Fruit fly (Drosophila melanogaster) whole organism, embryonic: ENCODE data around the gene Ubc4.

Experiments
- Abd-B ChIP-seq: fragments of 200-800 bp; sonication (Bioruptor generic); optimal IDR thresholded peaks from 2 replicates; lab custom pipeline; 2018; ENCODE audit warnings: missing biosample characterization, mild to moderate bottlenecking, missing genetic modification characterization, moderate library complexity
- Asciz ChIP-seq: fragments of 200-800 bp; sonication (Bioruptor generic); optimal IDR thresholded peaks from 2 replicates; lab custom pipeline; 2017; ENCODE audit warnings: missing biosample characterization, mild to moderate bottlenecking, missing genetic modification characterization, missing genetic modification reagents
- CG11723 ChIP-seq: fragments of 200-800 bp; sonication (Bioruptor generic); optimal IDR thresholded peaks from 2 replicates; lab custom pipeline; 2017; ENCODE audit warnings: missing biosample characterization, mild to moderate bottlenecking, missing genetic modification characterization
- CG12071 ChIP-seq: fragments of 200-800 bp; sonication (Bioruptor generic); optimal IDR thresholded peaks from 3 replicates; lab custom pipeline; 2018; ENCODE audit warnings: missing biosample characterization, mild to moderate bottlenecking, missing genetic modification characterization
- CG12391 ChIP-seq: fragments of 200-800 bp; sonication (Bioruptor generic); optimal IDR thresholded peaks from 3 replicates; lab custom pipeline; 2018; ENCODE audit warnings: missing biosample characterization, mild to moderate bottlenecking, missing genetic modification characterization, moderate library complexity
- CG13287 ChIP-seq: fragments of 200-800 bp; sonication (Bioruptor generic); IDR thresholded peaks from 2 replicates; pipeline ENCODE4 v1.3.6; 2022; ENCODE audit warnings: missing biosample characterization, missing genetic modification characterization; ENCODE audit not compliant: partially characterized antibody
- CG15073 ChIP-seq: fragments of 200-800 bp; sonication (Bioruptor generic); optimal IDR thresholded peaks from 2 replicates; lab custom pipeline; 2016; ENCODE audit warnings: missing biosample characterization, missing genetic modification characterization
- CG15696 ChIP-seq: fragments of 200-800 bp; sonication (Bioruptor generic); optimal IDR thresholded peaks from 2 replicates; lab custom pipeline; 2019; ENCODE audit warnings: missing biosample characterization, mild to moderate bottlenecking, missing genetic modification characterization, moderate library complexity
- CG16815 ChIP-seq: fragments of 200-800 bp; sonication (Bioruptor generic); optimal IDR thresholded peaks from 3 replicates; lab custom pipeline; 2017; ENCODE audit warnings: missing biosample characterization, mild to moderate bottlenecking, missing genetic modification characterization
- CG17912 ChIP-seq: fragments of 200-800 bp; sonication (Bioruptor generic); optimal IDR thresholded peaks from 2 replicates; lab custom pipeline; 2018; ENCODE audit warnings: missing biosample characterization, mild to moderate bottlenecking, missing genetic modification characterization
- CG18262 ChIP-seq: fragments of 200-800 bp; optimal IDR thresholded peaks from 3 replicates; lab custom pipeline; 2019; ENCODE audit warnings: missing biosample characterization, mild to moderate bottlenecking, missing genetic modification characterization, moderate library complexity
- CG18599 ChIP-seq: fragments of 200-800 bp; sonication (Bioruptor generic); optimal IDR thresholded peaks from 3 replicates; lab custom pipeline; 2017; ENCODE audit warnings: missing biosample characterization, missing genetic modification characterization, mild to moderate bottlenecking, moderate library complexity, missing genetic modification reagents
- CG2199 ChIP-seq: fragments of 200-800 bp; sonication (Bioruptor generic); IDR thresholded peaks from 3 replicates; pipeline ENCODE4 v1.3.6; 2022; ENCODE audit warnings: missing biosample characterization, missing genetic modification characterization
- CG32772 ChIP-seq: fragments of 200-800 bp; sonication (Bioruptor generic); IDR thresholded peaks from 2 replicates; pipeline ENCODE4 v1.3.6; 2022; ENCODE audit warnings: missing biosample characterization, missing genetic modification characterization
- CG34422 ChIP-seq: fragments of 200-800 bp; sonication (Bioruptor generic); IDR thresholded peaks from 3 replicates; pipeline ENCODE4 v1.3.6; 2022; ENCODE audit warnings: missing biosample characterization, missing genetic modification characterization
- CG42726 ChIP-seq: fragments of 200-800 bp; sonication (Bioruptor generic); IDR thresholded peaks from 2 replicates; pipeline ENCODE4 v1.3.6; 2022; ENCODE audit warnings: missing biosample characterization, missing genetic modification characterization; ENCODE audit not compliant: partially characterized antibody
- CG6175 ChIP-seq: fragments of 200-800 bp; sonication (Bioruptor generic); IDR thresholded peaks from 3 replicates; pipeline ENCODE4 v1.3.6; 2022; ENCODE audit warnings: missing biosample characterization, missing genetic modification characterization
- CG8281 ChIP-seq: fragments of 200-800 bp; sonication (Bioruptor generic); optimal IDR thresholded peaks from 2 replicates; lab custom pipeline; 2018; ENCODE audit warnings: missing biosample characterization, mild to moderate bottlenecking, missing genetic modification characterization, moderate library complexity
- CG8388 ChIP-seq: fragments of 200-800 bp; sonication (Bioruptor generic); optimal IDR thresholded peaks from 2 replicates; lab custom pipeline; 2019; ENCODE audit warnings: missing biosample characterization, mild to moderate bottlenecking, missing genetic modification characterization, moderate library complexity
- Drgx ChIP-seq: fragments of 200-800 bp; sonication (Bioruptor generic); IDR thresholded peaks from 2 replicates; pipeline ENCODE4 v1.3.6; 2022; ENCODE audit warnings: missing biosample characterization, missing genetic modification characterization
- Elba2 ChIP-seq: fragments of 200-800 bp; sonication (Bioruptor generic); optimal IDR thresholded peaks from 3 replicates; lab custom pipeline; 2016; ENCODE audit warnings: missing biosample characterization, missing genetic modification characterization
- Max ChIP-seq: fragments of 200-800 bp; sonication (Bioruptor generic); optimal IDR thresholded peaks from 2 replicates; lab custom pipeline; 2016; ENCODE audit warnings: missing biosample characterization, mild to moderate bottlenecking, missing genetic modification characterization
- Nf-YC ChIP-seq: fragments of 200-800 bp; optimal IDR thresholded peaks from 3 replicates; lab custom pipeline; 2019; ENCODE audit warnings: missing biosample characterization, mild to moderate bottlenecking, missing genetic modification characterization, moderate library complexity
- Ptx1 ChIP-seq: fragments of 200-800 bp; sonication (Bioruptor generic); IDR thresholded peaks from 2 replicates; pipeline ENCODE4 v1.3.6; 2022; ENCODE audit warnings: missing biosample characterization, missing genetic modification characterization
- Rx ChIP-seq: fragments of 200-800 bp; sonication (Bioruptor generic); IDR thresholded peaks from 2 replicates; pipeline ENCODE4 v1.3.6; 2022; ENCODE audit warnings: missing biosample characterization, missing genetic modification characterization
- Tbp ChIP-seq: fragments of >200 bp; optimal IDR thresholded peaks from 2 replicates; lab custom pipeline; 2018; ENCODE audit warnings: missing biosample characterization, missing genetic modification characterization
- ac ChIP-seq: fragments of 200-800 bp; sonication (Bioruptor generic); optimal IDR thresholded peaks from 3 replicates; lab custom pipeline; 2017; ENCODE audit warnings: missing biosample characterization, mild to moderate bottlenecking, missing genetic modification characterization
- bigmax ChIP-seq: fragments of 200-800 bp; sonication (Bioruptor generic); optimal IDR thresholded peaks from 2 replicates; lab custom pipeline; 2018; ENCODE audit warnings: missing biosample characterization, mild to moderate bottlenecking, missing genetic modification characterization
- btn ChIP-seq: fragments of 200-800 bp; sonication (Bioruptor generic); optimal IDR thresholded peaks from 2 replicates; lab custom pipeline; 2016; ENCODE audit warnings: missing biosample characterization, missing genetic modification characterization
- dmrt11E ChIP-seq: fragments of 200-800 bp; sonication (Bioruptor generic); optimal IDR thresholded peaks from 3 replicates; lab custom pipeline; 2018; ENCODE audit warnings: missing biosample characterization, mild to moderate bottlenecking, missing genetic modification characterization, moderate library complexity
- dysf ChIP-seq: fragments of 200-800 bp; sonication (Bioruptor generic); IDR thresholded peaks from 3 replicates; pipeline ENCODE4 v1.3.6; 2022; ENCODE audit warnings: missing biosample characterization, missing genetic modification characterization
- en ChIP-seq: fragments of 200-800 bp; sonication (Bioruptor generic); optimal IDR thresholded peaks from 2 replicates; lab custom pipeline; 2016; ENCODE audit warnings: missing biosample characterization, missing genetic modification characterization
- esg ChIP-seq: fragments of 200-800 bp; sonication (Bioruptor generic); conservative IDR thresholded peaks from 2 replicates; pipeline ENCODE4 v1.3.6; 2022; ENCODE audit warnings: missing biosample characterization, missing genetic modification characterization
- gsb ChIP-seq: fragments of 200-800 bp; sonication (Bioruptor generic); IDR thresholded peaks from 2 replicates; pipeline ENCODE4 v1.3.6; 2022; ENCODE audit warnings: missing biosample characterization, missing genetic modification characterization
- gsb-n ChIP-seq: fragments of 200-800 bp; sonication (Bioruptor generic); optimal IDR thresholded peaks from 3 replicates; lab custom pipeline; 2018; ENCODE audit warnings: missing biosample characterization, mild to moderate bottlenecking, missing genetic modification characterization
- gt ChIP-seq: fragments of 200-800 bp; sonication (Bioruptor generic); IDR thresholded peaks from 2 replicates; pipeline ENCODE4 v1.3.6; 2022; ENCODE audit warnings: missing biosample characterization, missing genetic modification characterization
- ken ChIP-seq: fragments of 200-800 bp; sonication (Bioruptor generic); IDR thresholded peaks from 3 replicates; pipeline ENCODE4 v1.3.6; 2022; ENCODE audit warnings: missing biosample characterization, missing genetic modification characterization
- kni ChIP-seq: fragments of 200-800 bp; sonication (Bioruptor generic); optimal IDR thresholded peaks from 3 replicates; lab custom pipeline; 2017; ENCODE audit warnings: mild to moderate bottlenecking, missing biosample characterization, missing genetic modification reagents, missing genetic modification characterization
- luna ChIP-seq: fragments of 200-800 bp; sonication (Bioruptor generic); optimal IDR thresholded peaks from 2 replicates; lab custom pipeline; 2016; ENCODE audit warnings: missing biosample characterization, missing genetic modification characterization
- maf-S ChIP-seq: fragments of 200-800 bp; sonication (Bioruptor generic); optimal IDR thresholded peaks from 2 replicates; lab custom pipeline; 2016; ENCODE audit warnings: missing biosample characterization, missing genetic modification characterization
- nom ChIP-seq: fragments of 200-800 bp; sonication (Bioruptor generic); optimal IDR thresholded peaks from 2 replicates; lab custom pipeline; 2017; ENCODE audit warnings: missing biosample characterization, missing genetic modification characterization, mild to moderate bottlenecking, moderate library complexity, missing genetic modification reagents
- onecut ChIP-seq: fragments of 200-800 bp; sonication (Bioruptor generic); IDR thresholded peaks from 2 replicates; pipeline ENCODE4 v1.3.6; 2022; ENCODE audit warnings: missing biosample characterization, missing genetic modification characterization
- peb ChIP-seq: fragments of 200-800 bp; sonication (Bioruptor generic); IDR thresholded peaks from 2 replicates; pipeline ENCODE4 v1.3.6; 2022; ENCODE audit warnings: missing biosample characterization, missing genetic modification characterization
- pros ChIP-seq: fragments of 200-800 bp; sonication (Bioruptor generic); optimal IDR thresholded peaks from 3 replicates; lab custom pipeline; 2019; ENCODE audit warnings: missing biosample characterization, mild to moderate bottlenecking, missing genetic modification characterization, moderate library complexity
- sens-2 ChIP-seq: fragments of 200-800 bp; sonication (Bioruptor generic); IDR thresholded peaks from 2 replicates; pipeline ENCODE4 v1.3.6; 2022; ENCODE audit warnings: missing biosample characterization, missing genetic modification characterization
- stwl ChIP-seq: fragments of 200-800 bp; sonication (Bioruptor generic); optimal IDR thresholded peaks from 3 replicates; lab custom pipeline; 2018; ENCODE audit warnings: missing biosample characterization, mild to moderate bottlenecking, missing genetic modification characterization, moderate library complexity
- tll ChIP-seq, 2 experiments: fragments of 200-800 bp in 1 of 2; fragments of >200 bp in 1 of 2; sonication (Bioruptor generic) in 1 of 2; optimal IDR thresholded peaks; 2 replicates each; lab custom pipeline; 2017 to 2019; ENCODE audit warnings: missing biosample characterization in 2 of 2, missing genetic modification characterization in 2 of 2, mild to moderate bottlenecking in 1 of 2, moderate library complexity in 1 of 2
- wor ChIP-seq: fragments of 200-800 bp; sonication (Bioruptor generic); IDR thresholded peaks from 2 replicates; pipeline ENCODE4 v1.3.6; 2022; ENCODE audit warnings: missing biosample characterization, missing genetic modification characterization

Gene Ubc4

DNA sequence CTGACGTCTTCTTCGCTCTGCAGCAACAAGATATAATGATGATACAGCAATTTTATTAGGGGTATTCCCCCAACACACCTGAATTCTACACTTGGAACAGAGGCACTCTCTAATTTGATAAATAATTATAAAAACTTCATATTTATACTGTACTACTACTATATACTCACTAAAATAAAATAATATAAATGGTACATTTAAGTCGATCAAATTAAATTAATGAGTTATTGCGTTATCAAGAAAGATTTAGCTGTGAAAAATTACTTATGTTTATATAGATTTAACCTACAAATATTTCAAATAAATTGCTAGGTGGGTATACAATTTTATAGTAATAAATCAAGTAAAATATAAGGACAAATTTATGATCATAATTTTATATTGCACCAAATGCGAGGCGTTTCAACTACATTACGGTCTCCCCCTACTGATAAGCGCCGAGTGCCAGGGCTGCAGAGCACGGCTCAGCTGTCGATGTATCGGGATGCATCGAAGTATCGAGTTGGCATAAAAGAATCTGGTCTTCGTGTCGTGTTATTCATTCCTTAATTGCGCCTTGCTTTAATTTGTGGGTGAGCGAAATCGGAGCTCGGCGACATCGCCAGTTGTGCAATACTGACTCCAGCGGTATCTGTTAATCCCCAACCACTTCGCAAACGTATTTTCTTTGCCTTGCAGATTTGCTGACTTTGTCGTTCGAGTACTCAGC is 15.8 kb downstream of the Ubc4 start, which contains the start of gene vsg (continued):
- no peak for TF ChIP-seq btn (GFP tag; lab: Kevin White, UChicago)
- TF ChIP-seq CG17912: peak; percentile 23
- peak; percentile 79 for TF ChIP-seq Ptx1 (GFP tag; lab: Robert Waterston, UW)
- peak; percentile 36; the same call in 1 of the 2 replicates for TF ChIP-seq Drgx (GFP tag; lab: Robert Waterston, UW)
- TF ChIP-seq onecut (GFP tag; lab: Robert Waterston, UW): peak; percentile 21; the same call in 1 of the 2 replicates
- TF ChIP-seq sens-2 (GFP tag; lab: Robert Waterston, UW): no peak
- peak; percentile 85 for TF ChIP-seq Nf-YC (tag; lab: Kevin White, UChicago)
- peak; percentile 14 for TF ChIP-seq stwl (tag; lab: Kevin White, UChicago)
- TF ChIP-seq bigmax (GFP tag; lab: Kevin White, UChicago): no peak
- no peak for TF ChIP-seq Rx (GFP tag; lab: Robert Waterston, UW)
- TF ChIP-seq kni (GFP tag; lab: Kevin White, UChicago): no peak
- peak; percentile 87 for TF ChIP-seq Abd-B
- peak; percentile 59; the same call in 1 of the 2 replicates for TF ChIP-seq CG32772
- TF ChIP-seq gt (GFP tag; lab: Robert Waterston, UW): no peak
- peak; percentile 83 for TF ChIP-seq CG15696 (tag; lab: Kevin White, UChicago)
- peak; percentile 38 for TF ChIP-seq maf-S (GFP tag; lab: Kevin White, UChicago)
- TF ChIP-seq wor (GFP tag; lab: Robert Waterston, UW): peak; percentile 50; the same call in 1 of the 2 replicates
- TF ChIP-seq peb: 0 out of 2 replicates have a peak, but pooled peaks have one; percentile 16
- peak; percentile 17 for TF ChIP-seq pros (GFP tag; lab: Kevin White, UChicago)
- TF ChIP-seq CG18262 (tag; lab: Kevin White, UChicago): peak; percentile 90
- peak; percentile 56 for TF ChIP-seq ken (GFP tag; lab: Robert Waterston, UW)
- TF ChIP-seq CG12071 (GFP tag; lab: Kevin White, UChicago): no peak
- TF ChIP-seq tll (GFP tag; optimal IDR thresholded peaks at IDR 0.05; lab: Kevin White, UChicago): no peak
- peak; percentile 42 for TF ChIP-seq CG11723 (GFP tag; lab: Kevin White, UChicago)
- TF ChIP-seq Elba2: peak; percentile 5
- no peak for TF ChIP-seq luna (GFP tag; lab: Kevin White, UChicago)
- TF ChIP-seq dysf: peak; percentile 78
- TF ChIP-seq ac (GFP tag; lab: Kevin White, UChicago): no peak
- TF ChIP-seq CG8281: peak; percentile 55
- TF ChIP-seq nom (GFP tag; lab: Kevin White, UChicago): no peak

DNA sequence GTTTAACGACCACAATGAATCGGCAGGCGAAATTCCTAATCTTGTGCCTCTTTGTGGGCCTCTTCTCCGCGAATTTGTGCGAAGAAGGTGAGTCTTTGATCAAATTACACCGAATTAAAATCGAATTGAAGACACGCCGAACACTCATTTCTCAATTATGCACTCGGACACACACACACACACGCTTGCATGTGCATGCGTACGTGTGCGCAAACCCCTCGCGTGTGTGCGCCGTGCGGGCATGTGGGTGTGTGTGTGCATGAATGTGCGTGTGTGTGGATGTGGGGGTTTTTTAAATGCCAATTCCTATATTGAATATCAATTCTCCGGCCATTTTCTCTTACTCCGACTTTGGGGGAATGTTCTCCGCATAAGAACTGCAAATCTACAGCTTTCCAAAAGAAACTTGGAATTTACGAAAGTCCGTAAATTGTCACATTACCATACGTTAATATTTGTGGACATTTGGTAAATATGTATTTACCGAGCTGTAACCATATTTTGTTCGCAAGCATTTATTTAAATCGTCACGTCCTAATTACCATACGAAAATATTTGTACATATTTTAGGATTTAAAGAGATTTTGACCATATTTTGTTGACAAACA is 16.5 kb downstream of the Ubc4 start:
- no peak for TF ChIP-seq gt (GFP tag; lab: Robert Waterston, UW)
- TF ChIP-seq Tbp (GFP tag; lab: Kevin White, UChicago): no peak
- TF ChIP-seq CG12391 (tag; lab: Kevin White, UChicago): no peak
- peak; percentile 30 for TF ChIP-seq Asciz (GFP tag; lab: Kevin White, UChicago)
- TF ChIP-seq CG15073 (GFP tag; lab: Kevin White, UChicago): no peak
- no peak for TF ChIP-seq CG8388 (GFP tag; lab: Kevin White, UChicago)
- no peak for TF ChIP-seq en (GFP tag; lab: Kevin White, UChicago)
- TF ChIP-seq CG16815: no peak
- TF ChIP-seq Max (GFP tag; lab: Kevin White, UChicago): no peak
- TF ChIP-seq gsb: no peak
- no peak for TF ChIP-seq gsb-n (tag; lab: Kevin White, UChicago)
- TF ChIP-seq kni (GFP tag; lab: Kevin White, UChicago): peak; percentile 4
- TF ChIP-seq CG13287 (GFP tag; lab: Robert Waterston, UW): no peak
- peak; percentile 9 for TF ChIP-seq CG18599 (GFP tag; lab: Kevin White, UChicago)
- 0 out of 3 replicates have a peak, but pooled peaks have one; percentile 70 for TF ChIP-seq CG2199 (GFP tag; lab: Robert Waterston, UW)
- TF ChIP-seq dmrt11E: no peak
- TF ChIP-seq CG34422: peak; percentile 67; the same call in 2 of the 3 replicates
- no peak for TF ChIP-seq esg (GFP tag; lab: Robert Waterston, UW)
- TF ChIP-seq CG42726 (GFP tag; lab: Robert Waterston, UW): no peak
- no peak for TF ChIP-seq CG6175
